Worm (Caenorhabditis elegans) whole organism, mixed stage, embryonic: Measurements from ENCODE around the gene glit-1.

Experiments used
- flh-1 ChIP-seq: fragments of 200-800 bp; sonication (Bioruptor generic); optimal IDR thresholded peaks from 2 replicates; lab custom pipeline; 2018; ENCODE audit warnings: mild to moderate bottlenecking, missing genetic modification characterization, moderate library complexity, missing compliant biosample characterization
- hlh-1 ChIP-seq: fragments of 150-350 bp; optimal IDR thresholded peaks from 2 replicates; lab custom pipeline; 2014; ENCODE audit warnings: missing biosample characterization, missing genetic modification reagents, missing genetic modification characterization
- lin-13 ChIP-seq: fragments of 150-350 bp; optimal IDR thresholded peaks from 2 replicates; lab custom pipeline; 2014; ENCODE audit warnings: missing biosample characterization, missing genetic modification characterization
- mab-5 ChIP-seq: fragments of 150-350 bp; optimal IDR thresholded peaks from 2 replicates; lab custom pipeline; 2014; ENCODE audit warnings: missing biosample characterization, missing genetic modification characterization
- nhr-76 ChIP-seq: sonication (generic microtip); optimal IDR thresholded peaks from 2 replicates; lab custom pipeline; 2017; ENCODE audit warnings: missing biosample characterization, missing genetic modification characterization
- sptf-1 ChIP-seq: sonication (generic microtip); optimal IDR thresholded peaks from 2 replicates; lab custom pipeline; 2017; ENCODE audit warnings: mild to moderate bottlenecking, missing genetic modification characterization, moderate library complexity, missing compliant biosample characterization
- unc-62 ChIP-seq: fragments of 150-350 bp; optimal IDR thresholded peaks from 2 replicates; lab custom pipeline; 2014; ENCODE audit warnings: missing biosample characterization, missing genetic modification reagents, missing genetic modification characterization

DNA sequence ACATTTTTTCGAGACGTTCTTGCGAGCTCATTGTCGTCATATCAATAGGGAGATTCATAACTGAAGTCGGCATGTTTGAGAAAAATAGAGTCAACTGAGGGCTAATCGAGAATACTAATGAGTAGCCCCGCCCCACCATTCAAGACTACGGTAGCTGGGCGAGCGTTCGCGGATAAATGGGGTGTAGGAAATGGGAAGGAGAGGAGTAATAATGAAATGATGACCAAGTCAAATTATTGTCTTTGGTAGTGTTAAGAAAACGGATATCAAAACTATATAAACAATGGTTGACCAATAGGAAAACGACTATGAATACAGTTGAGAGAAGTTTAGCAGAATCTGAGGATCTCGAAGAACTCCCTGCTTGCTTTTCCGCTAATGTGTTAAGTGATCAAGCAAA is 49.5 kb downstream of the glit-1 start, which contains the start of gene mls-2:
- TF ChIP-seq sptf-1 (tag; lab: Kevin White, UChicago) (no peak), nhr-76 (tag; lab: Kevin White, UChicago) (no peak), unc-62 (GFP tag; lab: Kevin White, UChicago) (no peak), flh-1 (GFP tag; lab: Kevin White, UChicago) (no peak), hlh-1 (tag; lab: Kevin White, UChicago) (no peak), mab-5 (no peak), lin-13 (no peak)
